Worm (Caenorhabditis elegans) whole organism, L3 larva: ENCODE data around the gene gar-3.

ENCODE experiments used
- R02D3.7 ChIP-seq: fragments of 150-350 bp; optimal IDR thresholded peaks from 2 replicates; lab custom pipeline; 2014; ENCODE audit warnings: missing biosample characterization, missing genetic modification characterization
- ZK546.5 ChIP-seq: sonication (generic microtip); optimal IDR thresholded peaks from 2 replicates; lab custom pipeline; 2017; ENCODE audit warnings: missing biosample characterization, missing genetic modification characterization
- ama-1 ChIP-seq: fragments of 150-350 bp; optimal IDR thresholded peaks from 2 replicates; lab custom pipeline; 2018
- ceh-28 ChIP-seq: fragments of 150-350 bp; optimal IDR thresholded peaks from 2 replicates; lab custom pipeline; 2014; ENCODE audit warnings: missing biosample characterization, missing genetic modification reagents, missing genetic modification characterization
- ceh-82 ChIP-seq: fragments of 150-350 bp; optimal IDR thresholded peaks from 2 replicates; lab custom pipeline; 2014; ENCODE audit warnings: missing biosample characterization, missing genetic modification characterization
- ceh-9 ChIP-seq: sonication (generic microtip); optimal IDR thresholded peaks from 2 replicates; lab custom pipeline; 2018; ENCODE audit warnings: missing biosample characterization, missing genetic modification characterization
- daf-12 ChIP-seq: fragments of 150-350 bp; optimal IDR thresholded peaks from 2 replicates; lab custom pipeline; 2014; ENCODE audit warnings: missing biosample characterization, missing genetic modification reagents, missing genetic modification characterization
- egl-27 ChIP-seq: sonication (generic microtip); optimal IDR thresholded peaks from 4 replicates; lab custom pipeline; 2017; ENCODE audit warnings: missing biosample characterization, missing genetic modification reagents, missing genetic modification characterization
- egl-5 ChIP-seq: fragments of 150-350 bp; optimal IDR thresholded peaks from 2 replicates; lab custom pipeline; 2017; ENCODE audit warnings: missing biosample characterization, missing genetic modification reagents, missing genetic modification characterization, inconsistent platforms
- elt-1 ChIP-seq: fragments of 150-350 bp; optimal IDR thresholded peaks from 2 replicates; lab custom pipeline; 2014; ENCODE audit warnings: missing biosample characterization, missing genetic modification characterization
- elt-2 ChIP-seq: sonication (generic microtip); optimal IDR thresholded peaks from 2 replicates; lab custom pipeline; 2016; ENCODE audit warnings: missing genetic modification reagents, mild to moderate bottlenecking, missing genetic modification characterization, missing compliant biosample characterization
- elt-3 ChIP-seq, 3 experiments: fragments of 150-350 bp in 1 of 3; sonication (generic microtip) in 2 of 3; optimal IDR thresholded peaks; 2 replicates in 2 of 3; 4 replicates in 1 of 3; lab custom pipeline; 2014 to 2017; ENCODE audit warnings: missing biosample characterization in 3 of 3, missing genetic modification characterization in 3 of 3
- eor-1 ChIP-seq, 2 experiments: fragments of 150-350 bp; optimal IDR thresholded peaks; 2 replicates each; lab custom pipeline; 2014 to 2018; ENCODE audit warnings: missing biosample characterization in 2 of 2, missing genetic modification characterization in 2 of 2
- fkh-10 ChIP-seq: sonication (generic microtip); optimal IDR thresholded peaks from 2 replicates; lab custom pipeline; 2017; ENCODE audit warnings: missing biosample characterization, missing genetic modification reagents, missing genetic modification characterization
- fkh-2 ChIP-seq: fragments of 150-350 bp; optimal IDR thresholded peaks from 2 replicates; lab custom pipeline; 2014; ENCODE audit warnings: missing biosample characterization, missing genetic modification reagents, missing genetic modification characterization
- fos-1 ChIP-seq: fragments of 150-350 bp; optimal IDR thresholded peaks from 2 replicates; lab custom pipeline; 2014; ENCODE audit warnings: missing biosample characterization, missing genetic modification characterization
- hmg-11 ChIP-seq: sonication (generic microtip); optimal IDR thresholded peaks from 2 replicates; lab custom pipeline; 2016; ENCODE audit warnings: missing genetic modification characterization, missing compliant biosample characterization
- jun-1 ChIP-seq: fragments of 150-350 bp; optimal IDR thresholded peaks from 2 replicates; lab custom pipeline; 2014; ENCODE audit warnings: missing biosample characterization, missing genetic modification reagents, missing genetic modification characterization
- lin-15B ChIP-seq: fragments of 150-350 bp; optimal IDR thresholded peaks from 2 replicates; lab custom pipeline; 2014; ENCODE audit warnings: missing biosample characterization, missing genetic modification characterization
- lin-39 ChIP-seq: fragments of 150-350 bp; optimal IDR thresholded peaks from 2 replicates; lab custom pipeline; 2018; ENCODE audit warnings: missing biosample characterization, missing genetic modification reagents, missing genetic modification characterization
- lsy-12 ChIP-seq: sonication (generic microtip); optimal IDR thresholded peaks from 2 replicates; lab custom pipeline; 2016; ENCODE audit warnings: mild to moderate bottlenecking, missing genetic modification characterization, missing compliant biosample characterization
- mdl-1 ChIP-seq: fragments of 150-350 bp; optimal IDR thresholded peaks from 2 replicates; lab custom pipeline; 2014; ENCODE audit warnings: missing biosample characterization, missing genetic modification characterization
- mml-1 ChIP-seq: fragments of 150-350 bp; sonication (generic microtip); optimal IDR thresholded peaks from 3 replicates; lab custom pipeline; 2014; ENCODE audit warnings: missing biosample characterization, missing genetic modification characterization
- nfya-1 ChIP-seq: sonication (generic microtip); optimal IDR thresholded peaks from 2 replicates; lab custom pipeline; 2017; ENCODE audit warnings: missing genetic modification characterization, mild to moderate bottlenecking, missing compliant biosample characterization, antibody characterized with exemption, moderate library complexity; ENCODE audit not compliant: insufficient read depth
- nhr-11 ChIP-seq: fragments of 150-350 bp; optimal IDR thresholded peaks from 2 replicates; lab custom pipeline; 2014; ENCODE audit warnings: missing biosample characterization, missing genetic modification characterization
- nhr-12 ChIP-seq: fragments of 150-350 bp; optimal IDR thresholded peaks from 2 replicates; lab custom pipeline; 2014; ENCODE audit warnings: missing biosample characterization, missing genetic modification characterization
- nhr-23 ChIP-seq: fragments of 150-350 bp; optimal IDR thresholded peaks from 2 replicates; lab custom pipeline; 2014; ENCODE audit warnings: missing biosample characterization, missing genetic modification reagents, missing genetic modification characterization
- nhr-237 ChIP-seq: fragments of 150-350 bp; optimal IDR thresholded peaks from 2 replicates; lab custom pipeline; 2014; ENCODE audit warnings: missing biosample characterization, missing genetic modification characterization
- nhr-25 ChIP-seq: sonication (generic microtip); optimal IDR thresholded peaks from 2 replicates; lab custom pipeline; 2017; ENCODE audit warnings: missing biosample characterization, missing genetic modification characterization
- nhr-28 ChIP-seq: fragments of 150-350 bp; optimal IDR thresholded peaks from 2 replicates; lab custom pipeline; 2014; ENCODE audit warnings: missing biosample characterization, missing genetic modification characterization
- nhr-76 ChIP-seq: fragments of 150-350 bp; sonication (generic microtip); optimal IDR thresholded peaks from 5 replicates; lab custom pipeline; 2014; ENCODE audit warnings: missing biosample characterization, missing genetic modification characterization
- nhr-77 ChIP-seq: fragments of 150-350 bp; optimal IDR thresholded peaks from 2 replicates; lab custom pipeline; 2014; ENCODE audit warnings: missing biosample characterization, missing genetic modification characterization
- pha-4 ChIP-seq: fragments of 150-350 bp; optimal IDR thresholded peaks from 2 replicates; lab custom pipeline; 2014; ENCODE audit warnings: missing biosample characterization, missing genetic modification reagents, missing genetic modification characterization
- pqm-1 ChIP-seq: fragments of 150-350 bp; optimal IDR thresholded peaks from 2 replicates; lab custom pipeline; 2017; ENCODE audit warnings: missing biosample characterization, missing genetic modification characterization, inconsistent platforms
- sea-2 ChIP-seq: fragments of 150-350 bp; sonication (generic microtip); optimal IDR thresholded peaks from 4 replicates; lab custom pipeline; 2014; ENCODE audit warnings: missing biosample characterization, missing genetic modification reagents, missing genetic modification characterization
- snpc-4 ChIP-seq: fragments of 150-350 bp; optimal IDR thresholded peaks from 2 replicates; lab custom pipeline; 2014; ENCODE audit warnings: missing biosample characterization, missing genetic modification characterization
- tbx-2 ChIP-seq: sonication (generic microtip); optimal IDR thresholded peaks from 2 replicates; lab custom pipeline; 2016; ENCODE audit warnings: mild to moderate bottlenecking, missing genetic modification characterization, missing compliant biosample characterization
- unc-39 ChIP-seq: sonication (generic microtip); optimal IDR thresholded peaks from 4 replicates; lab custom pipeline; 2017; ENCODE audit warnings: missing biosample characterization, missing genetic modification characterization
- zag-1 ChIP-seq: fragments of 150-350 bp; optimal IDR thresholded peaks from 2 replicates; lab custom pipeline; 2014; ENCODE audit warnings: missing biosample characterization, missing genetic modification characterization
- ztf-4 ChIP-seq: fragments of 150-350 bp; optimal IDR thresholded peaks from 2 replicates; lab custom pipeline; 2014; ENCODE audit warnings: missing biosample characterization, missing genetic modification characterization

Gene gar-3

DNA sequence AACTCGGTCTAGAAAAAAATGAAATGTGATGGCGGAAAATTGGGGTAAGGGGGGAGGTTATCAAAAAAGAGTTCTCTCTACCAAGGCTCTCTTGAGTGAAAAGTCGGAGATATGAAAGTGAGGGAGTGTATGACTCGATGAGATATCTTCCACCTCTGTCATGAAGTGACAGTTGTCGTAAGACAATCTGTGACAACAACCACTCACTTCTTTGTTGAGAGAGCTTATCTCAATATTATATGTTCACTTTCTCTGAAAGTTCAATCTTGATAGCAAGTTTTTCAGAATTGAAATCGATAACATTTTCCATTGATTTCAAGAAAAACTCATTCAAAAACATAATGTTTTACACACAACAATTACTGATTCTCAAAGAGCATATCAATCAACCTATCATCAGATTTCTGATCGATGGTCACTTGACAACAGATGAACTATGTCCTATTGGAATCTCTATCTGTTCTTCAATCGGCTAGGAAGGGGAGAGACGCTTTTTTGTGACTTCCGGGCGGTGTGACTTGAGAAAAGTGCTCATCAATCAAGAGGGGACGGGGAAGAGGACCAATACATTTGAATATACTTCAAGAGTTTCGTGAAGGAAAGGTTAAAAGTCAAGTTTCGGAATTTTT is 2.7 kb downstream of the gar-3 start:
- TF ChIP-seq egl-5 (tag; lab: Kevin White, UChicago) (peak; percentile 21), lsy-12 (tag; lab: Kevin White, UChicago) (no peak), tbx-2 (tag; lab: Kevin White, UChicago) (no peak), nhr-23 (tag; lab: Kevin White, UChicago) (no peak), elt-1 (tag; lab: Kevin White, UChicago) (peak; percentile 70), nhr-11 (tag; lab: Kevin White, UChicago) (no peak), nhr-28 (tag; lab: Kevin White, UChicago) (no peak), pqm-1 (tag; lab: Kevin White, UChicago) (no peak), jun-1 (tag; lab: Kevin White, UChicago) (no peak), hmg-11 (tag; lab: Kevin White, UChicago) (no peak), fos-1 (tag; lab: Kevin White, UChicago) (no peak), ama-1 (lab: Kevin White, UChicago) (no peak), lin-39 (peak; percentile 6), snpc-4 (no peak), sea-2 (GFP tag; lab: Kevin White, UChicago) (no peak), nhr-237 (tag; lab: Kevin White, UChicago) (no peak), nhr-25 (tag; lab: Kevin White, UChicago) (no peak), ztf-4 (no peak), mml-1 (tag; lab: Kevin White, UChicago) (no peak), nhr-76 (tag; lab: Kevin White, UChicago) (no peak)
- TF ChIP-seq, all 47 proteins: peak for 3

DNA sequence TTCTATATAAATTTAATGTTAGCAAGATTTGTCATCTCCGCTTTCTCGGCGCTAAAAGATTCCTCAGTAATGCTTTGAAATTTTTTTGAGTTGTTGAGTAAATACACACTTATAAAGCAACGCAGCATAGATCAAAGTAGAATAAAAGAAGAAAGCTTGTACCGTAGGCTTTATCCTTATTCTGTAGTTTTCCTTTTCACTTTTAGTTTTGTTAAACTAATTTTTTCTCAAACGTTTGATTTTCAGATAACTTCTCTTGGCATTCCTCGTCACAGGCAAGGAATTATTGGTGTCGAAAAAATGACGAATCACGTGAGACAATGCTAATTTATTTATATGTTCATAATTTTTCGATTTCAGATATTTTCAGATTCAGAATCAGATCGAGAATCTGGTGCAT is 16.9 kb downstream of the gar-3 start, which contains the start of gene C53A5.11:
Gene C53A5.11 (plus strand): TSS at position 301 of the 400 bp plus-strand sequence.
- TF ChIP-seq daf-12 (tag; lab: Kevin White, UChicago) (no peak), nhr-25 (tag; lab: Kevin White, UChicago) (no peak), ceh-9 (tag; lab: Kevin White, UChicago) (no peak), fkh-10 (GFP tag; lab: Kevin White, UChicago) (no peak), egl-27 (tag; lab: Kevin White, UChicago) (no peak), nhr-11 (tag; lab: Kevin White, UChicago) (no peak), egl-5 (tag; lab: Kevin White, UChicago) (no peak)
- TF ChIP-seq, all 47 proteins: peak for 0

DNA sequence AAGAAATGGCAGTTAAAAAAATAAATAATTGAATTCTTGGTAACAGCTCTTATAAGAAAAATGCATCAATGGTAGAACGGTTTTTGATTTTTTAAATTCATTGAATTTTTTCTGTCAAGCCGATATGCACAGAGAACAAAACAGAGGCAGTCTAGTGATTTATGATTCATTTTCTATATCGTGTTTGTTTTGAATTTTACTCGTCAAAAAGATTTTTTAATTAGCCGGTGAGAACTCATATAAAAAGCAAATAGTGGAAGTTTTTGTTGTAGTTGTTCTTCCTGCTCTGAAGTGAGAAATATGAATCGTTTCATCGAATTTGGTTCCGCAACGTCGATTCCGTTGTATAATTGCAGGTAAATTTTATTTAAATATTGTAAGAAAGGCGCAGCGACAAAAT is 20.2 kb downstream of the gar-3 start, which contains the start of gene srt-32:
Gene srt-32 (plus strand): TSS at position 301 of the 400 bp plus-strand sequence.
- TF ChIP-seq eor-1 (tag; optimal IDR thresholded peaks at IDR 0.05; lab: Kevin White, UChicago): no peak
- no peak for TF ChIP-seq nhr-237 (tag; lab: Kevin White, UChicago)
- TF ChIP-seq elt-2 (tag; lab: Kevin White, UChicago): no peak
- TF ChIP-seq lin-15B (tag; lab: Kevin White, UChicago): no peak
- TF ChIP-seq ceh-28: no peak
- TF ChIP-seq lsy-12 (tag; lab: Kevin White, UChicago): no peak
- TF ChIP-seq egl-27 (tag; lab: Kevin White, UChicago): no peak
- TF ChIP-seq elt-3 (tag; optimal IDR thresholded peaks at IDR 0.05; lab: Kevin White, UChicago): no peak
- TF ChIP-seq R02D3.7 (tag; lab: Kevin White, UChicago): no peak
- TF ChIP-seq mml-1 (tag; lab: Kevin White, UChicago): no peak
- TF ChIP-seq unc-39 (tag; lab: Kevin White, UChicago): no peak
- no peak for TF ChIP-seq egl-5 (tag; lab: Kevin White, UChicago)
- no peak for TF ChIP-seq fkh-2 (tag; lab: Kevin White, UChicago)

DNA sequence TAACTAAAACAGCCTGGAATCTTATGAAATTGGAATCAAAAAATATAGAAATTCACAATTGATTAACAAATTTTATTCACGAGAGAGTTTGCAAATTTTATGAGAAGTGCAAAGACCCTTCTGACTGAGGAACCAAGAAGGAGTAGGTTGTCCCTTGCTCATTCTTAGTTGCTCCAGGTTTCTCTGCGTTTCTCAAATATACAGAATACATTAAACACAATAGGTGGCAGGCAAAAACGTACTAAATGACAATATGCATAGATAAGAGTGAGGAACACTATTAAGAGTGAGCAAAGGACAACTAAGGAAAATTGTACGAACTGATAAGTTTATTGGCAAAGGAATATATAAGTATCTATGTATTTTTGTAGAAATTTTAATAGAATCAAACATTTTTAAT is 20.8 kb downstream of the gar-3 start, which contains the start of gene C53A5.9:
Gene C53A5.9 (minus strand): TSS at position 101 of the 400 bp plus-strand sequence.
- TF ChIP-seq ztf-4 (no peak), nhr-77 (tag; lab: Kevin White, UChicago) (no peak), unc-39 (tag; lab: Kevin White, UChicago) (no peak), jun-1 (tag; lab: Kevin White, UChicago) (no peak), daf-12 (tag; lab: Kevin White, UChicago) (no peak), pha-4 (tag; lab: Kevin White, UChicago) (no peak), nhr-12 (tag; lab: Kevin White, UChicago) (no peak), ceh-82 (tag; lab: Kevin White, UChicago) (no peak), lsy-12 (tag; lab: Kevin White, UChicago) (no peak), sea-2 (GFP tag; lab: Kevin White, UChicago) (no peak), nfya-1 (tag; lab: Kevin White, UChicago) (no peak), nhr-237 (tag; lab: Kevin White, UChicago) (no peak), tbx-2 (tag; lab: Kevin White, UChicago) (no peak), mdl-1 (tag; lab: Kevin White, UChicago) (no peak), zag-1 (tag; lab: Kevin White, UChicago) (no peak), ceh-28 (no peak), ZK546.5 (no peak), nhr-28 (tag; lab: Kevin White, UChicago) (no peak)
- TF ChIP-seq, all 47 proteins: peak for 0
